Worm (Caenorhabditis elegans) whole organism, L2 larva: ENCODE results near the gene C05C8.5.

Experiments used
- ama-1 ChIP-seq: fragments of 150-350 bp; optimal IDR thresholded peaks from 2 replicates; lab custom pipeline; 2018; ENCODE audit warnings: inconsistent platforms
- elt-3 ChIP-seq: sonication (generic microtip); optimal IDR thresholded peaks from 2 replicates; lab custom pipeline; 2017; ENCODE audit warnings: missing biosample characterization, missing genetic modification characterization
- lin-39 ChIP-seq: fragments of 150-350 bp; optimal IDR thresholded peaks from 2 replicates; lab custom pipeline; 2014; ENCODE audit warnings: missing biosample characterization, missing genetic modification reagents, missing genetic modification characterization
- lsy-2 ChIP-seq, 2 experiments: fragments of 150-350 bp in 1 of 2; sonication (generic microtip) in 1 of 2; optimal IDR thresholded peaks; 2 replicates each; lab custom pipeline; 2014 to 2017; ENCODE audit warnings: missing biosample characterization in 2 of 2, missing genetic modification characterization in 2 of 2
- nhr-237 ChIP-seq: fragments of 150-350 bp; optimal IDR thresholded peaks from 2 replicates; lab custom pipeline; 2014; ENCODE audit warnings: missing biosample characterization, missing genetic modification characterization
- nhr-25 ChIP-seq: fragments of 150-350 bp; sonication (generic microtip); optimal IDR thresholded peaks from 3 replicates; lab custom pipeline; 2014; ENCODE audit warnings: missing biosample characterization, missing genetic modification characterization
- zag-1 ChIP-seq: fragments of 150-350 bp; optimal IDR thresholded peaks from 2 replicates; lab custom pipeline; 2014; ENCODE audit warnings: missing biosample characterization, missing genetic modification characterization

DNA sequence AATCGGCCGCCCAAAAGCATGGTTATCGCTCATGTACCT lies 2.3 kb upstream of the C05C8.5 start, which contains the start of gene hpo-9:
- TF ChIP-seq zag-1 (no peak), elt-3 (no peak), ama-1 (no peak), lin-39 (tag; lab: Kevin White, UChicago) (no peak), nhr-25 (no peak), lsy-2 (tag; optimal IDR thresholded peaks at IDR 0.05; lab: Kevin White, UChicago) (no peak), nhr-237 (no peak)
